Fruit fly (Drosophila melanogaster) whole organism, pupa: ENCODE results near the gene CG31050.

Experiments used
- CG10348 ChIP-seq: fragments of 200-800 bp; sonication (Bioruptor generic); IDR thresholded peaks from 2 replicates; pipeline ENCODE4 v1.3.6; 2022; ENCODE audit warnings: missing biosample characterization, missing genetic modification characterization
- CG12605 ChIP-seq: fragments of 200-800 bp; sonication (Bioruptor generic); IDR thresholded peaks from 2 replicates; pipeline ENCODE4 v1.3.6; 2022; ENCODE audit warnings: missing biosample characterization, missing genetic modification characterization
- CG14655 ChIP-seq: fragments of 200-800 bp; sonication (Bioruptor generic); optimal IDR thresholded peaks from 3 replicates; lab custom pipeline; 2017; ENCODE audit warnings: mild to moderate bottlenecking, missing biosample characterization, missing genetic modification reagents, missing genetic modification characterization
- CG32121 ChIP-seq: fragments of 200-800 bp; sonication (Bioruptor generic); IDR thresholded peaks from 2 replicates; pipeline ENCODE4 v1.3.6; 2022; ENCODE audit warnings: missing biosample characterization, missing genetic modification characterization
- CG4496 ChIP-seq: fragments of 200-800 bp; sonication (Bioruptor generic); IDR thresholded peaks from 3 replicates; pipeline ENCODE4 v1.3.6; 2022; ENCODE audit warnings: missing biosample characterization, missing genetic modification characterization
- CG8301 ChIP-seq: fragments of 200-800 bp; sonication (Bioruptor generic); optimal IDR thresholded peaks from 2 replicates; lab custom pipeline; 2018; ENCODE audit warnings: missing biosample characterization, mild to moderate bottlenecking, missing genetic modification characterization
- EcR ChIP-seq: fragments of 200-800 bp; sonication (Bioruptor generic); optimal IDR thresholded peaks from 3 replicates; lab custom pipeline; 2019; ENCODE audit warnings: missing biosample characterization, missing genetic modification characterization, mild to moderate bottlenecking, moderate library complexity, missing genetic modification reagents
- Ets98B ChIP-seq: fragments of 200-800 bp; sonication (Bioruptor generic); IDR thresholded peaks from 2 replicates; pipeline ENCODE4 v1.3.6; 2022; ENCODE audit warnings: missing biosample characterization, missing genetic modification characterization
- Pif1A ChIP-seq: fragments of 200-800 bp; sonication (Bioruptor generic); optimal IDR thresholded peaks from 3 replicates; lab custom pipeline; 2016; ENCODE audit warnings: missing biosample characterization, missing genetic modification characterization
- Pif1B ChIP-seq: fragments of 200-800 bp; sonication (Bioruptor generic); optimal IDR thresholded peaks from 3 replicates; lab custom pipeline; 2016; ENCODE audit warnings: missing biosample characterization, missing genetic modification characterization
- Snoo ChIP-seq: fragments of 200-800 bp; sonication (Bioruptor generic); optimal IDR thresholded peaks from 3 replicates; lab custom pipeline; 2017; ENCODE audit warnings: missing biosample characterization, mild to moderate bottlenecking, missing genetic modification characterization, inconsistent platforms
- rn ChIP-seq: fragments of 200-800 bp; sonication (Bioruptor generic); IDR thresholded peaks from 2 replicates; pipeline ENCODE4 v1.3.6; 2022; ENCODE audit warnings: missing biosample characterization, missing genetic modification characterization

DNA sequence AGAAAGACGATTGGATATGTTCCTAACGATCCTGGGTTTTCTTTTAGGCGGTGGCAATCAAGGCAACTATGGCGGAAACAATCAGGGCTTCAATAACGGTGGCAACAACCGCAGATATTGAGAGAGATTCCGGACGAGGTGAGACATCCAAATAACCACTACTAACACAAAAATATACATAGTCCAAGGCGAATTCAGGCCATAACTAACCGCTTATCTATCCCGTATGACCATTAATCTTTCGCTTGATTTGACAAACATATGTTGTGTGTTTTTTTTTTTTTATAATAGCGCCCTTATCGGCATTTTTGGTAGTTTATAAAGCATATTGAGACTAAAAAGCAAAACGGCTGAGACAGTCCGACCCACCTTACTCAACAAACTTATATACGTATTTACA is 46.7 kb downstream of the CG31050 start:
- TF ChIP-seq CG32121 (GFP tag; lab: Robert Waterston, UW), result no peak
- no peak for TF ChIP-seq CG8301 (tag; lab: Kevin White, UChicago)
- TF ChIP-seq Pif1B (GFP tag; lab: Kevin White, UChicago), result no peak
- no peak for TF ChIP-seq CG4496 (GFP tag; lab: Robert Waterston, UW)
- TF ChIP-seq rn (GFP tag; lab: Robert Waterston, UW), result no peak
- TF ChIP-seq CG14655 (GFP tag; lab: Kevin White, UChicago), result no peak
- TF ChIP-seq CG10348 (GFP tag; lab: Robert Waterston, UW), result no peak
- no peak for TF ChIP-seq Snoo (tag; lab: Kevin White, UChicago)
- no peak for TF ChIP-seq EcR (GFP tag; lab: Kevin White, UChicago)
- TF ChIP-seq Ets98B (GFP tag; lab: Robert Waterston, UW), result no peak
- TF ChIP-seq Pif1A (GFP tag; lab: Kevin White, UChicago), result no peak
- no peak for TF ChIP-seq CG12605 (GFP tag; lab: Robert Waterston, UW)
